Fruit fly (Drosophila melanogaster): ENCODE data around the gene Rfx.

DNA sequence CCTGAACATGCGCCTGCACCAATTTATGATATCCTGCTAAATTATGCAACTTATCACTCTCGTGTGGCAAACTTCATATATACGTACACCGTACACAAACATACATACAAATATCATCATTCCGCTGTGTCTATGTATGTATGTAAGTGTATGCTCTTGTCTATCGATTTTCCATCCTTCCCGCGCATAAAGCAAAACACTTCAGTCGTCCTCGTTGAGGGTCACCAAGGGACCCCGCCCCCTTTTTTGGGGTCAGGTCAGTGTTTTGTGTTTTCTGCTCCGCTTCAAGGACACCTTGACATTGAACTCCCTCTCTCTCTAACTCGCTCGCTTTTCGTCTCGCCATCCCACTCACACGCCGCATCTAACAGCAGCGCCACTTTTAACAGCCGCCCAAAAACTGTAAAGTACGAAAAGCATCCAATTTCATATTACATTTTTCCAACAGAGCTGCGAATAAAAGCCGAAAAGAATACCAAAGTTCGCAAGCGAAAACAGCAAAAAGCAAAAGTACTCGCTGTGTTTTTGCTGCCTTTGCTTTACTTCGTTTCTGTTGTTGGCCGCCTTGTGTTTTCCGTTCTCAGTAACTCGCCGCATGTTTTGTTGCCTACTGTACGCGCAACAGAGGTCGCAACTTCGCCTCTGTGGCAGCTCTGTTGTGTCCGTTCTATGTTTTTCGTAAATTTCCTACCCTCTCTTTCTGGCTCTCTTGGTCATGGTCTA, 21.9 kb downstream of the Rfx start:
- peak; percentile 57 for TF ChIP-seq psq (GFP tag; optimal IDR thresholded peaks at IDR 0.05)
- no peak for TF ChIP-seq Hnf4 (GFP tag; optimal IDR thresholded peaks at IDR 0.05)
- TF ChIP-seq ey (GFP tag; optimal IDR thresholded peaks at IDR 0.05) = no peak
- TF ChIP-seq pan (optimal IDR thresholded peaks at IDR 0.05) = no peak

Measured in whole organism, wandering third instar larva.